Worm (Caenorhabditis elegans) whole organism, L2 larva: ENCODE data around the gene ram-2.

Source experiments
- C34F6.9 ChIP-seq: fragments of 150-350 bp; optimal IDR thresholded peaks from 2 replicates; lab custom pipeline; 2014; ENCODE audit warnings: missing biosample characterization, missing genetic modification characterization
- F13H6.1 ChIP-seq: sonication (generic microtip); optimal IDR thresholded peaks from 2 replicates; lab custom pipeline; 2016; ENCODE audit warnings: missing genetic modification characterization, missing compliant biosample characterization
- R02D3.7 ChIP-seq: fragments of 150-350 bp; optimal IDR thresholded peaks from 2 replicates; lab custom pipeline; 2014; ENCODE audit warnings: missing biosample characterization, missing genetic modification characterization
- Y55F3AM.14 ChIP-seq: fragments of 200-800 bp; sonication (Bioruptor generic); optimal IDR thresholded peaks from 2 replicates; lab custom pipeline; 2018; ENCODE audit warnings: mild to moderate bottlenecking, missing genetic modification characterization, missing compliant biosample characterization
- aly-2 ChIP-seq: fragments of 150-350 bp; optimal IDR thresholded peaks from 2 replicates; lab custom pipeline; 2014; ENCODE audit warnings: missing biosample characterization, missing genetic modification characterization
- blmp-1 ChIP-seq: sonication (generic microtip); optimal IDR thresholded peaks from 2 replicates; lab custom pipeline; 2017; ENCODE audit warnings: missing genetic modification characterization, mild to moderate bottlenecking, missing compliant biosample characterization, antibody characterized with exemption, moderate library complexity; ENCODE audit not compliant: insufficient read depth
- crh-2 ChIP-seq: sonication (generic microtip); optimal IDR thresholded peaks from 2 replicates; lab custom pipeline; 2017; ENCODE audit warnings: missing biosample characterization, missing genetic modification characterization
- dmd-4 ChIP-seq: sonication (generic microtip); optimal IDR thresholded peaks from 2 replicates; lab custom pipeline; 2017; ENCODE audit warnings: missing biosample characterization, missing genetic modification characterization
- elt-1 ChIP-seq: fragments of 150-350 bp; optimal IDR thresholded peaks from 2 replicates; lab custom pipeline; 2014; ENCODE audit warnings: missing biosample characterization, missing genetic modification characterization
- elt-3 ChIP-seq: sonication (generic microtip); optimal IDR thresholded peaks from 2 replicates; lab custom pipeline; 2017; ENCODE audit warnings: missing biosample characterization, missing genetic modification characterization
- fos-1 ChIP-seq: fragments of 150-350 bp; optimal IDR thresholded peaks from 2 replicates; lab custom pipeline; 2014; ENCODE audit warnings: missing biosample characterization, missing genetic modification characterization
- gmeb-1 ChIP-seq: fragments of 150-350 bp; optimal IDR thresholded peaks from 2 replicates; lab custom pipeline; 2014; ENCODE audit warnings: missing biosample characterization, missing genetic modification characterization
- lin-11 ChIP-seq: fragments of 150-350 bp; sonication (generic microtip); optimal IDR thresholded peaks from 2 replicates; lab custom pipeline; 2014; ENCODE audit warnings: missing biosample characterization, missing genetic modification characterization, inconsistent platforms, mixed read lengths
- lin-13 ChIP-seq: fragments of 150-350 bp; optimal IDR thresholded peaks from 2 replicates; lab custom pipeline; 2014; ENCODE audit warnings: missing biosample characterization, missing genetic modification reagents, missing genetic modification characterization
- lin-39 ChIP-seq: fragments of 150-350 bp; optimal IDR thresholded peaks from 2 replicates; lab custom pipeline; 2014; ENCODE audit warnings: missing biosample characterization, missing genetic modification reagents, missing genetic modification characterization
- lsy-2 ChIP-seq, 2 experiments: fragments of 150-350 bp in 1 of 2; sonication (generic microtip) in 1 of 2; optimal IDR thresholded peaks; 2 replicates each; lab custom pipeline; 2014 to 2017; ENCODE audit warnings: missing biosample characterization in 2 of 2, missing genetic modification characterization in 2 of 2
- mab-5 ChIP-seq: fragments of 150-350 bp; optimal IDR thresholded peaks from 2 replicates; lab custom pipeline; 2014; ENCODE audit warnings: missing biosample characterization, missing genetic modification characterization
- mbf-1 ChIP-seq: sonication (generic microtip); optimal IDR thresholded peaks from 2 replicates; lab custom pipeline; 2017; ENCODE audit warnings: missing biosample characterization, missing genetic modification characterization
- mdl-1 ChIP-seq, 2 experiments: fragments of 150-350 bp in 1 of 2; sonication (generic microtip) in 1 of 2; optimal IDR thresholded peaks; 2 replicates each; lab custom pipeline; 2017; ENCODE audit warnings: missing biosample characterization in 2 of 2, missing genetic modification characterization in 2 of 2
- nhr-10 ChIP-seq: sonication (generic microtip); optimal IDR thresholded peaks from 2 replicates; lab custom pipeline; 2017; ENCODE audit warnings: missing biosample characterization, missing genetic modification characterization
- nhr-11 ChIP-seq: fragments of 150-350 bp; optimal IDR thresholded peaks from 2 replicates; lab custom pipeline; 2014; ENCODE audit warnings: missing biosample characterization, missing genetic modification characterization
- nhr-12 ChIP-seq: fragments of 150-350 bp; optimal IDR thresholded peaks from 2 replicates; lab custom pipeline; 2014; ENCODE audit warnings: missing biosample characterization, missing genetic modification characterization
- nhr-129 ChIP-seq: fragments of 150-350 bp; optimal IDR thresholded peaks from 2 replicates; lab custom pipeline; 2014; ENCODE audit warnings: missing biosample characterization, missing genetic modification characterization
- nhr-21 ChIP-seq: fragments of 150-350 bp; optimal IDR thresholded peaks from 2 replicates; lab custom pipeline; 2014; ENCODE audit warnings: missing biosample characterization, missing genetic modification characterization
- nhr-237 ChIP-seq: fragments of 150-350 bp; optimal IDR thresholded peaks from 2 replicates; lab custom pipeline; 2014; ENCODE audit warnings: missing biosample characterization, missing genetic modification characterization
- nhr-6 ChIP-seq: fragments of 150-350 bp; optimal IDR thresholded peaks from 2 replicates; lab custom pipeline; 2014; ENCODE audit warnings: missing biosample characterization, missing genetic modification characterization
- nhr-77 ChIP-seq: fragments of 150-350 bp; optimal IDR thresholded peaks from 2 replicates; lab custom pipeline; 2014; ENCODE audit warnings: missing biosample characterization, missing genetic modification characterization
- peb-1 ChIP-seq: fragments of 150-350 bp; optimal IDR thresholded peaks from 2 replicates; lab custom pipeline; 2014; ENCODE audit warnings: missing biosample characterization, missing genetic modification characterization
- sem-4 ChIP-seq: fragments of 150-350 bp; optimal IDR thresholded peaks from 2 replicates; lab custom pipeline; 2014; ENCODE audit warnings: missing biosample characterization, missing genetic modification reagents, missing genetic modification characterization
- skn-1 ChIP-seq: sonication (generic microtip); optimal IDR thresholded peaks from 2 replicates; lab custom pipeline; 2017; ENCODE audit warnings: missing biosample characterization, missing genetic modification characterization
- sma-3 ChIP-seq: sonication (generic microtip); optimal IDR thresholded peaks from 2 replicates; lab custom pipeline; 2016; ENCODE audit warnings: missing genetic modification reagents, missing genetic modification characterization, missing compliant biosample characterization
- unc-55 ChIP-seq: fragments of 150-350 bp; sonication (generic microtip); optimal IDR thresholded peaks from 3 replicates; lab custom pipeline; 2014; ENCODE audit warnings: missing biosample characterization, missing genetic modification reagents, missing genetic modification characterization
- unc-62 ChIP-seq: fragments of 150-350 bp; optimal IDR thresholded peaks from 2 replicates; lab custom pipeline; 2014; ENCODE audit warnings: missing biosample characterization, missing genetic modification reagents, missing genetic modification characterization
- zag-1 ChIP-seq: fragments of 150-350 bp; optimal IDR thresholded peaks from 2 replicates; lab custom pipeline; 2014; ENCODE audit warnings: missing biosample characterization, missing genetic modification characterization
- ztf-11 ChIP-seq: sonication (generic microtip); optimal IDR thresholded peaks from 2 replicates; lab custom pipeline; 2017; ENCODE audit warnings: missing biosample characterization, missing genetic modification characterization
- ztf-4 ChIP-seq: fragments of 150-350 bp; optimal IDR thresholded peaks from 2 replicates; lab custom pipeline; 2014; ENCODE audit warnings: missing biosample characterization, missing genetic modification characterization

The ram-2 gene

DNA sequence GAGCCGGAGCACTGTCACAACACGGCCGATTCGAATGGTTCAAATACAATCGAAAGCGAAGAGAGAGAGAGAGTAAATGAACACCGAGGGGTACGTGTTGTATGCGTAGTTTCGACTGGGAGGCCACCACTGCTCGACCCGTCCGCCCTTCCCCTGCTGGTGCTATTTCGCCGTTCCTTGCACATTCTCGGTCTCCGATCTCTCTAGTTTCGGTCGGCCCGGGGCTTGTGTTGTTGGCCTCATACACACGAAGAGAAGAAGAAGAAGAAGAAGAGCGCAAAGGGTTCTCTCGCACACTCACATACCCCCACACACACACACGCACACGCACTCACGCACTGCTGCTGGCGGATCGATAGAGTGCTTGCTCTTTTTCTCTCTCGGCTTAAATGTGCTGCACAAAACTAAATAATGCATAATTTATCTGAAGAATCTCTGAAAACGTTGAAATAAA, 26.2 kb upstream of the ram-2 start (continued):
- TF ChIP-seq nhr-237 (tag; lab: Kevin White, UChicago) (no peak), lin-13 (peak; percentile 60)

ce11 chrII:11041846-11042262, 25.2 kb upstream of the ram-2 start:
- no peak for TF ChIP-seq nhr-21 (tag; lab: Kevin White, UChicago)
- peak; percentile 42 for TF ChIP-seq F13H6.1 (tag; lab: Kevin White, UChicago)
- TF ChIP-seq sem-4 (tag; lab: Kevin White, UChicago): peak; percentile 28
- TF ChIP-seq ztf-4 (tag; lab: Kevin White, UChicago): peak; percentile 49
- TF ChIP-seq nhr-12 (tag; lab: Kevin White, UChicago): no peak
- peak in 1 of 2 experiments; percentile 64 for TF ChIP-seq lsy-2 (tag; optimal IDR thresholded peaks at IDR 0.05; lab: Kevin White, UChicago)
- no peak for TF ChIP-seq lin-13
- peak; percentile 81 for TF ChIP-seq C34F6.9 (tag; lab: Kevin White, UChicago)
- TF ChIP-seq unc-55 (GFP tag; lab: Kevin White, UChicago): peak; percentile 53
- TF ChIP-seq zag-1 (tag; lab: Kevin White, UChicago): no peak
- TF ChIP-seq nhr-129 (tag; lab: Kevin White, UChicago): peak; percentile 50
- TF ChIP-seq lin-39 (tag; lab: Kevin White, UChicago): no peak
- TF ChIP-seq Y55F3AM.14 (GFP tag; lab: Kevin White, UChicago): no peak
- no peak for TF ChIP-seq elt-1
- peak; percentile 39 for TF ChIP-seq crh-2 (tag; lab: Kevin White, UChicago)
- TF ChIP-seq nhr-6: peak; percentile 26

ce11 chrII:11041027-11041426, 24.3 kb upstream of the ram-2 start, which contains the start of gene cey-1:
TSS of gene cey-1 (minus strand) at chrII:11041206.
- TF ChIP-seq elt-1: no peak
- no peak for TF ChIP-seq aly-2 (tag; lab: Kevin White, UChicago)
- no peak for TF ChIP-seq mdl-1 (tag; optimal IDR thresholded peaks at IDR 0.05; lab: Kevin White, UChicago)
- TF ChIP-seq nhr-77 (tag; lab: Kevin White, UChicago): no peak
- TF ChIP-seq R02D3.7 (tag; lab: Kevin White, UChicago): no peak
- TF ChIP-seq skn-1 (tag; lab: Kevin White, UChicago): no peak
- TF ChIP-seq dmd-4: no peak
- no peak for TF ChIP-seq sma-3 (GFP tag; lab: Kevin White, UChicago)
- TF ChIP-seq elt-3: no peak
- no peak for TF ChIP-seq lin-11 (tag; lab: Kevin White, UChicago)
- no peak for TF ChIP-seq lin-39 (tag; lab: Kevin White, UChicago)
- no peak for TF ChIP-seq crh-2 (tag; lab: Kevin White, UChicago)
- no peak for TF ChIP-seq unc-62
- no peak for TF ChIP-seq lsy-2 (tag; optimal IDR thresholded peaks at IDR 0.05; lab: Kevin White, UChicago)
- no peak for TF ChIP-seq nhr-12 (tag; lab: Kevin White, UChicago)
- no peak for TF ChIP-seq fos-1 (tag; lab: Kevin White, UChicago)
- TF ChIP-seq gmeb-1 (tag; lab: Kevin White, UChicago): no peak
- TF ChIP-seq, all 48 proteins: peak for 0

DNA sequence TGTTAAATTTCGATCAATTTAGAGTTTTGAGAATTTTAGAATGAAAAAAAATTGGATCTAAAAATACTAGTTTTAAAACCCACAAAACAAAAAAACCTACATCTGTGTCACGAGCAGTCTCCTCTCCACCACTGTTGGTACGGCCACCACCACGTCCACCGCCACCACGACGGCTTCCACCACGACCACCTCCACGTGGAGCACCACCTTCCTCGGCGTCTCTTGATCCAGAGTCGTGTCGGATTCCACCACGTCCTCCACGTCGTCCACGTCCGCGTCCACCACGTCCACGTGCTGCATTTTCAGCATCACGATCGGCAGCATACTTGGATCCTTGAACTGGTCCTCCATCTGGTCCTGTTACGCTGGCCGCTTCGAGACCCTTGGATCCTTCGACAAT, 23.5 kb upstream of the ram-2 start:
- TF ChIP-seq C34F6.9 (tag; lab: Kevin White, UChicago) (no peak), gmeb-1 (tag; lab: Kevin White, UChicago) (no peak), nhr-10 (tag; lab: Kevin White, UChicago) (no peak), nhr-12 (tag; lab: Kevin White, UChicago) (no peak), peb-1 (no peak), fos-1 (tag; lab: Kevin White, UChicago) (no peak), nhr-11 (tag; lab: Kevin White, UChicago) (no peak), blmp-1 (tag; lab: Kevin White, UChicago) (no peak), crh-2 (tag; lab: Kevin White, UChicago) (no peak), mab-5 (no peak), lin-13 (no peak), ztf-11 (tag; lab: Kevin White, UChicago) (no peak), dmd-4 (no peak), nhr-6 (no peak)

DNA sequence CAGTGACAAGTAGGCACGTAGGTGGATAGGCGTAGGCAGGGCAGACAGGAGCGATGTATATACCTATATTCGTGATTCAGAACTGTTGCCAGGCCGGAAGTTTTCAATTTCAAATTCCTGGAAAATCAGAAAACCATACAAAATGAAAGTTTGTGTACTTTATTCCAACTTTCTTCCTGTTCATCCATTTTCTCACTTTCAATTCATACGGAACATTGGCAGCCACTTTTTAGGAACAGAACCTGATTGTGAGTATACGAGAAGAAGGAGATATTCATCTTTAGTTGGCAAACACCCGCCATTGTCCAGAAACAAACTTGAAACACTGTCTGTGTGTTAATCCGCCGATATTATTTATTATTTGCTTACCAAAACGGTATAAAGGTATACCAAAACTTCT, 19.1 kb upstream of the ram-2 start, which contains the start of gene srlf-15:
Gene srlf-15, plus strand, starts transcription at position 301 of the 400 bp plus-strand sequence.
- no peak for TF ChIP-seq blmp-1 (tag; lab: Kevin White, UChicago)
- no peak for TF ChIP-seq mdl-1 (tag; optimal IDR thresholded peaks at IDR 0.05; lab: Kevin White, UChicago)
- no peak for TF ChIP-seq mbf-1 (tag; lab: Kevin White, UChicago)
- TF ChIP-seq, all 48 proteins: peak for 0
